Fruit fly (Drosophila melanogaster): ENCODE data around the gene CG33995.

CG33995 gene

DNA sequence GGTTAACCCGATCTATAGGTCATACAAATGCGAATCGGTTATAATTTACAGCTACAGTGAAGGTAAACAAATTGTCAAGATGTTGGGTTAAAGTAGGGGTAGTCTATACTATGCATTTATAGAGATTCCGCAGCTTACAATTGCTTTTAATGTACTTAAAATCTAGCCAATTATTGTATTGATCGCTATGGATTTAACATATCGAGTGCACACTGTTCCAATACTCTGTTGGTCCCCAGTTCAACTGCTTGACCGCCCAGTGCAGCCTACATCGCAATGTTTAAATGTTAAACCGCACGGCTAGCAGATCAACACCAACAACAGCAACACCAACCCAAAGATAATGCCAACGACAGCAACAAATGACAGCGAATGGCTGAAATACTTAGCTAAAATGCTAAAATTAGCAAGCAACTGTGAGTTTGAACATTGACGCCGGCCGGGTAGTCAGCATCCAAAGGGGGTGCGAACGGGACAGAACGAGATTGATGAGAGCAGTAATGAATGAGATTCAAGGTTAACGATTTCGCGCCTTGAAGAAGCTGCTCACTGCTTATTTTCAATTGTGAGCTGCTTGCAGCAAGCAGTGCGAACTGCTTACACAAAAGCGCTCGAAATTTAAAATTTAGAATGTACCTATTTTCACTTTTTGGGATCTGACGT is 42.0 kb upstream of the CG33995 start (continued):
- TF ChIP-seq nau (GFP tag; optimal IDR thresholded peaks at IDR 0.05) = no peak
- peak in 1 of 3 experiments; percentile 55 for TF ChIP-seq lola (GFP tag; optimal IDR thresholded peaks at IDR 0.05)
- no peak for TF ChIP-seq CG16815 (GFP tag; optimal IDR thresholded peaks at IDR 0.05)
- peak; percentile 69 for TF ChIP-seq Med (GFP tag)
- peak; percentile 17 for TF ChIP-seq HmgZ (tag; optimal IDR thresholded peaks at IDR 0.05)
- TF ChIP-seq Sry-δ (GFP tag; optimal IDR thresholded peaks at IDR 0.05) = no peak
- TF ChIP-seq CG13287 (GFP tag; IDR thresholded peaks at IDR 0.05; ENCODE audit: partially characterized antibody) = peak; percentile 49; the same call in 1 of the 2 replicates
- 0 out of 2 replicates have a peak, but pooled peaks have one; percentile 9 for TF ChIP-seq sob (GFP tag; IDR thresholded peaks at IDR 0.05)
- no peak for TF ChIP-seq CG9727 (GFP tag; optimal IDR thresholded peaks at IDR 0.05)
- peak; percentile 33 for TF ChIP-seq CTCF (GFP tag; optimal IDR thresholded peaks at IDR 0.05)
- TF ChIP-seq pho (GFP tag; optimal IDR thresholded peaks at IDR 0.05) = no peak
- peak; percentile 47; the same call in 1 of the 2 replicates for TF ChIP-seq CG32772 (GFP tag; IDR thresholded peaks at IDR 0.05)
- TF ChIP-seq CG8478 (optimal IDR thresholded peaks at IDR 0.05) = peak; percentile 92
- TF ChIP-seq B-H1 (GFP tag; IDR thresholded peaks at IDR 0.05) = peak; percentile 39
- TF ChIP-seq CG10959 (GFP tag; IDR thresholded peaks at IDR 0.05) = peak; percentile 29
- TF ChIP-seq Stat92E (GFP tag; optimal IDR thresholded peaks at IDR 0.05) = no peak
- no peak for TF ChIP-seq MESR4 (GFP tag; optimal IDR thresholded peaks at IDR 0.05)
- no peak for TF ChIP-seq pan (optimal IDR thresholded peaks at IDR 0.05)
- peak in 1 of 2 experiments; percentile 65 for TF ChIP-seq pan (GFP tag; optimal IDR thresholded peaks at IDR 0.05 in 1 of 2, IDR thresholded peaks at IDR 0.05 in 1 of 2)
- 0 out of 2 replicates have a peak, but pooled peaks have one; percentile 5 for TF ChIP-seq klu (GFP tag; IDR thresholded peaks at IDR 0.05)
- TF ChIP-seq CG12744 (GFP tag; optimal IDR thresholded peaks at IDR 0.05) = no peak
- TF ChIP-seq CG10543 (GFP tag; optimal IDR thresholded peaks at IDR 0.05) = peak; percentile 64
- TF ChIP-seq dysf (GFP tag; IDR thresholded peaks at IDR 0.05) = peak; percentile 11; the same call in 2 of the 3 replicates
- peak; percentile 13 for TF ChIP-seq B-H2 (GFP tag; optimal IDR thresholded peaks at IDR 0.05)
- TF ChIP-seq kni (GFP tag; optimal IDR thresholded peaks at IDR 0.05) = peak; percentile 10
- TF ChIP-seq Gsc (GFP tag; IDR thresholded peaks at IDR 0.05) = peak; percentile 38; the same call in 1 of the 2 replicates
- TF ChIP-seq mam (GFP tag; optimal IDR thresholded peaks at IDR 0.05) = no peak
- peak; percentile 55 for TF ChIP-seq Xrp1 (GFP tag; IDR thresholded peaks at IDR 0.05)
- TF ChIP-seq ERR (GFP tag; optimal IDR thresholded peaks at IDR 0.05) = peak; percentile 49
- no peak for TF ChIP-seq CG9797 (GFP tag; optimal IDR thresholded peaks at IDR 0.05)
- TF ChIP-seq Elba2 (GFP tag; optimal IDR thresholded peaks at IDR 0.05) = no peak
- 0 out of 2 replicates have a peak, but pooled peaks have one; percentile 43 for TF ChIP-seq aop (GFP tag; IDR thresholded peaks at IDR 0.05)
- peak; percentile 2 for TF ChIP-seq nmo (GFP tag; optimal IDR thresholded peaks at IDR 0.05)
- TF ChIP-seq insv (GFP tag; optimal IDR thresholded peaks at IDR 0.05) = no peak
- no peak for TF ChIP-seq lov (optimal IDR thresholded peaks at IDR 0.05)
- peak; percentile 73; the same call in 2 of the 3 replicates for TF ChIP-seq lov (GFP tag; IDR thresholded peaks at IDR 0.05)
- TF ChIP-seq ken (GFP tag; IDR thresholded peaks at IDR 0.05) = peak; percentile 28; the same call in 1 of the 3 replicates
- TF ChIP-seq exex (tag; optimal IDR thresholded peaks at IDR 0.05) = no peak
- 0 out of 2 replicates have a peak, but pooled peaks have one; percentile 36 for TF ChIP-seq unc-4 (GFP tag; IDR thresholded peaks at IDR 0.05; ENCODE audit: partially characterized antibody)
- no peak for TF ChIP-seq CG6683 (GFP tag; optimal IDR thresholded peaks at IDR 0.05)
- no peak for TF ChIP-seq tio (GFP tag; optimal IDR thresholded peaks at IDR 0.05)
- TF ChIP-seq chn (GFP tag; optimal IDR thresholded peaks at IDR 0.05) = no peak
- no peak for TF ChIP-seq CG6813 (GFP tag; optimal IDR thresholded peaks at IDR 0.05)
- TF ChIP-seq CG17612 (GFP tag; IDR thresholded peaks at IDR 0.05) = peak; percentile 44
- TF ChIP-seq Nf-YA (GFP tag; IDR thresholded peaks at IDR 0.05) = no peak
- TF ChIP-seq Drgx (GFP tag; IDR thresholded peaks at IDR 0.05) = peak; percentile 61
- TF ChIP-seq crc (GFP tag; optimal IDR thresholded peaks at IDR 0.05) = no peak
- peak; percentile 41; the same call in 1 of the 2 replicates for TF ChIP-seq esg (GFP tag; conservative IDR thresholded peaks at IDR 0.05)
- TF ChIP-seq Tbp (GFP tag; optimal IDR thresholded peaks at IDR 0.05) = no peak
- TF ChIP-seq CG2875 (GFP tag; optimal IDR thresholded peaks at IDR 0.05) = peak; percentile 6

Measured in whole organism, embryonic.